Worm (Caenorhabditis elegans) whole organism, early embryonic: ENCODE data around the gene W07A12.4.

Experiments used
- B0310.2 ChIP-seq: sonication (generic microtip); optimal IDR thresholded peaks from 2 replicates; lab custom pipeline; 2016; ENCODE audit warnings: mild to moderate bottlenecking, missing genetic modification characterization, missing compliant biosample characterization
- F13C5.2 ChIP-seq: sonication (generic microtip); optimal IDR thresholded peaks from 2 replicates; lab custom pipeline; 2017; ENCODE audit warnings: mild to moderate bottlenecking, missing genetic modification characterization, inconsistent platforms, missing compliant biosample characterization
- aly-1 ChIP-seq: sonication (generic microtip); optimal IDR thresholded peaks from 2 replicates; lab custom pipeline; 2016; ENCODE audit warnings: missing genetic modification characterization, missing compliant biosample characterization
- ama-1 ChIP-seq: fragments of 150-350 bp; optimal IDR thresholded peaks from 2 replicates; lab custom pipeline; 2014
- ceh-13 ChIP-seq: fragments of 200-800 bp; sonication (Bioruptor generic); optimal IDR thresholded peaks from 2 replicates; lab custom pipeline; 2018; ENCODE audit warnings: mild to moderate bottlenecking, missing genetic modification characterization, missing compliant biosample characterization
- ceh-36 ChIP-seq: sonication (generic microtip); optimal IDR thresholded peaks from 2 replicates; lab custom pipeline; 2016; ENCODE audit warnings: missing genetic modification characterization, inconsistent platforms, missing compliant biosample characterization
- ets-7 ChIP-seq: sonication (generic microtip); optimal IDR thresholded peaks from 2 replicates; lab custom pipeline; 2016; ENCODE audit warnings: missing genotype, missing genetic modification characterization, missing compliant biosample characterization
- flt-1 ChIP-seq: fragments of 200-800 bp; sonication (Bioruptor generic); IDR thresholded peaks from 2 replicates; pipeline ENCODE4 v1.3.6; 2022; ENCODE audit warnings: missing genetic modification characterization, missing compliant biosample characterization
- hmbx-1 ChIP-seq: sonication (generic microtip); optimal IDR thresholded peaks from 2 replicates; lab custom pipeline; 2016; ENCODE audit warnings: mild to moderate bottlenecking, missing genetic modification characterization, missing compliant biosample characterization
- hmg-4 ChIP-seq: fragments of 200-800 bp; sonication (Bioruptor generic); optimal IDR thresholded peaks from 2 replicates; lab custom pipeline; 2018; ENCODE audit warnings: mild to moderate bottlenecking, missing genetic modification characterization, missing compliant biosample characterization
- hnd-1 ChIP-seq: sonication (generic microtip); optimal IDR thresholded peaks from 2 replicates; lab custom pipeline; 2016; ENCODE audit warnings: missing genetic modification characterization, missing compliant biosample characterization
- pes-1 ChIP-seq: fragments of 200-800 bp; sonication (Bioruptor generic); IDR thresholded peaks from 2 replicates; pipeline ENCODE4 v1.3.6; 2022; ENCODE audit warnings: missing genetic modification reagents, missing genetic modification characterization, missing compliant biosample characterization
- scrt-1 ChIP-seq: fragments of 200-800 bp; sonication (Bioruptor generic); IDR thresholded peaks from 2 replicates; pipeline ENCODE4 v1.3.6; 2022; ENCODE audit warnings: missing genetic modification characterization, missing compliant biosample characterization
- sea-1 ChIP-seq: fragments of 200-800 bp; sonication (Bioruptor generic); conservative IDR thresholded peaks from 2 replicates; pipeline ENCODE4 v1.3.6; 2022; ENCODE audit warnings: missing genetic modification characterization, missing compliant biosample characterization
- tbx-11 ChIP-seq: fragments of 200-800 bp; sonication (Bioruptor generic); IDR thresholded peaks from 2 replicates; pipeline ENCODE4 v1.3.6; 2022; ENCODE audit warnings: missing genetic modification characterization, missing compliant biosample characterization
- tbx-37 ChIP-seq: fragments of 200-800 bp; sonication (Bioruptor generic); conservative IDR thresholded peaks from 2 replicates; pipeline ENCODE4 v1.3.6; 2022; ENCODE audit warnings: missing genetic modification reagents, missing genetic modification characterization, missing compliant biosample characterization
- tra-4 ChIP-seq: sonication (generic microtip); optimal IDR thresholded peaks from 2 replicates; lab custom pipeline; 2017; ENCODE audit warnings: missing genetic modification characterization, missing compliant biosample characterization

W07A12.4 gene

DNA sequence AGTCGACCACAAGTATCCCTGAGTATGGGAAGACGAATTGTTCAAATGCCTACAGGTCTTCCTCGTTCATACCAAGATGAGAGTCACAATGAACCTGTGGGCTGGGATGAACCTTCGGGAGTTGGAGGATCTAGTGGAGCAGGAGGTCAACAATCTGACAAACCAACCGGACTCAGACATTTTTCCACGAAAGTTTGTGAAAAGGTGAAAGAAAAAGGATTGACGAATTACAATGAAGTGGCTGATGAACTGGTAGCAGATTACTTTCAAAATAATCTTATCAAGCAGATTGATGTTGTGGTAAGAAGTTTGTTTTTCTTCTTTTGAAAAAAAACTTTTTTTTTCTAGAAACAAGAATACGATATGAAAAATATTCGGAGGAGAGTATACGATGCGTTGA is 24.0 kb downstream of the W07A12.4 start:
- TF ChIP-seq flt-1 (GFP tag; lab: Robert Waterston, UW) (no peak), hmg-4 (no peak), tbx-37 (no peak), ceh-36 (tag; lab: Kevin White, UChicago) (no peak), hnd-1 (tag; lab: Kevin White, UChicago) (no peak), sea-1 (GFP tag; lab: Robert Waterston, UW) (no peak), scrt-1 (GFP tag; lab: Robert Waterston, UW) (no peak), ama-1 (lab: Kevin White, UChicago) (no peak), tbx-11 (no peak), ets-7 (tag; lab: Kevin White, UChicago) (no peak), pes-1 (GFP tag; lab: Robert Waterston, UW) (no peak), hmbx-1 (tag; lab: Kevin White, UChicago) (no peak), B0310.2 (tag; lab: Kevin White, UChicago) (no peak), aly-1 (tag; lab: Kevin White, UChicago) (no peak), ceh-13 (no peak), tra-4 (no peak), F13C5.2 (no peak)

DNA sequence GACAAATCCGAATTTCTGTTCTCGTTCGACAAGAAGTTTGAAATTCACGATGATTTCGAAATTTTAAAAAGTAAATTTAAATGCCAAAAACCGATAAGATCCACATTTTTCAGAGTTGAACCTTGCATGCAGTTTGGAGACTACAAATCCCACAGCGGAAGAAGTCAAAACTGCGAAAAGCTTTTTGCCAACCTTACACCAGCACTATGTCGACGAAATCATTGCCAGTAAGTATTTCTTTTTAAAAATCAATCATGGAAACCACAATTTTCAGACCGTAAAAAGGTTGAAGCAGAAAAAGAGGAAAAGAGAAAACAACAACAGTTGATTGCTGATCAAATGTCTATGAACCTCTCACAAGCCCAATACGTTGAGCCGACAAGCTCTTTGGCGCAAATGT is 24.8 kb downstream of the W07A12.4 start:
- TF ChIP-seq tra-4 (no peak), F13C5.2 (no peak), ets-7 (tag; lab: Kevin White, UChicago) (no peak), ama-1 (lab: Kevin White, UChicago) (no peak), scrt-1 (GFP tag; lab: Robert Waterston, UW) (no peak)

DNA sequence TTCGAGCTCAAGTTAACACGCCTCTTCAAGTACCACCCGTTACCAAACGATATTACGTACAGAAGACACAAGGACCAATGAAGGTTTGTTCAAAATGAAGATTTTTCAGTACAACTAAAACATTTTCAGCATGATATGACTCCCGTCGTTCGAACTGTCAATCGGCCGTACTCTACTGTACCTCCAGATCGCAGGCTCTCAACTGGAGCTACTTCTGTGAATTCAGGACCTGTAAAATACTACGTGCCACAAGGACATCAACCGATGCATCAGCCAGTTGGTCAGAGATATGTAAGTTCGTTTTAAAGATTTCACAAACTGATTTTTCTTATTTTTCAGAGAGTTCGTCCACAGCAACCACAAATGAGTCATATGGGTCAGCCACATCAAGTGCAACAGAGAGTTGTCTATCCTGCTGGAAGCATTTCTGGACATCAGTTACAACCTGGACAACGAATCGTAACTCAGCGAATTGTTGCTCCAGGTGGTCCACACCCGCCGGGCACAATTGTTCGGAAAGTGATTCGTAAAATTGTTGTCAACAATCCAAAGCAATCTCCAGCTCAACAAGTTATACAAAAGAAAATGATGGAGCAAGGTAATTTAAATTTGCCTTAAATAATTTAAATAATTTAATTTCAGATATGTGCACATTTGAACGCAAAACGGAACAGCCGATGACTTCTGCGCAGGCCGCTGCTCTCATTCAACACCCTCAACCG is 25.6 kb downstream of the W07A12.4 start:
- TF ChIP-seq B0310.2 (tag; lab: Kevin White, UChicago) (no peak), sea-1 (GFP tag; lab: Robert Waterston, UW) (no peak), ceh-36 (tag; lab: Kevin White, UChicago) (no peak), hmg-4 (no peak), pes-1 (GFP tag; lab: Robert Waterston, UW) (no peak), tra-4 (no peak)

ce11 chrII:9172849-9173248 is 26.8 kb downstream of the W07A12.4 start, which contains the start of gene T23G7.2:
Gene T23G7.2 (minus strand): TSS chrII:9172949.
- TF ChIP-seq ceh-13 (no peak), pes-1 (GFP tag; lab: Robert Waterston, UW) (no peak), B0310.2 (tag; lab: Kevin White, UChicago) (no peak), tbx-11 (no peak), tbx-37 (no peak), scrt-1 (GFP tag; lab: Robert Waterston, UW) (no peak), hmbx-1 (tag; lab: Kevin White, UChicago) (no peak), aly-1 (tag; lab: Kevin White, UChicago) (no peak)

DNA sequence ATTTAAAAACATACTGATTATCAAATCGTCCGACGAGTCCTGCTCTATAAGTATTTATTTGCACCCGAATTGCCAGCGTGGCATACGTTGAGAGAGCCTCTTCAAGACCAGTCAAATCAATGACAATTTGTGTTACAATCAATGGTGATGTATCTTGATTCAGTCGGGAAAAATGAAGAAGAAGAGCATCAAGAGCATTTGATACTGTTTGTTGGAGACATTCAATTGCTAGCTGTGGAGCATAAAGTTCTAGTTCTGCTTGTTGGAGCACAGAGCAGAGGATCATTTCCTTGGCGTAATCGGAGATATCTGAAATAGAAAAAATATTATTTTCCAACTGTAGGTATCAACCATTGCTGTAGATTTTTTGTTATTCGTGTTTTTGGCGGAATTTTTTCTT is 27.4 kb downstream of the W07A12.4 start:
- no peak for TF ChIP-seq aly-1 (tag; lab: Kevin White, UChicago)
- TF ChIP-seq hmbx-1 (tag; lab: Kevin White, UChicago), result no peak
- TF ChIP-seq hnd-1 (tag; lab: Kevin White, UChicago), result no peak
- no peak for TF ChIP-seq ets-7 (tag; lab: Kevin White, UChicago)
- no peak for TF ChIP-seq scrt-1 (GFP tag; lab: Robert Waterston, UW)
- no peak for TF ChIP-seq sea-1 (GFP tag; lab: Robert Waterston, UW)
- TF ChIP-seq ama-1 (lab: Kevin White, UChicago), result no peak
- TF ChIP-seq tra-4, result no peak
- TF ChIP-seq tbx-37, result no peak

DNA sequence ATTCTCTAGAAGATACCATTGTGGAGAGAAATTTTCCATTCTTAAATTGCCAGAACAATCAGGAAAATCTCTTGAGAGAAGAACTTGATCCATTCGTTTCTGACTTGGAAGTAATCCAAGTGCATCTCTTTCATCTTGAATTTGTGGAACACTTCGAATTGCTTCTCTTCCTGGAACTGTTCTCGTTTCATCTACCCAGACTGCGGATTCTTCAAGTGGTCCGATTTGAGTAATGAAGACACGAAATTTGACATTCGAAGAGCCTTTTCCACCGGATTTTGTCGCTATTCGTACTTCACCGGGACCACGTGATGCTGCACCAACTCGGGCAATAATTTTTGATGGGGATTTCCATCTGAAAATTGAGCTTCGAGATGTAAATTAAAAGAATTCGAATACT is 30.5 kb downstream of the W07A12.4 start:
- TF ChIP-seq sea-1 (GFP tag; lab: Robert Waterston, UW) (no peak), ets-7 (tag; lab: Kevin White, UChicago) (no peak), hmg-4 (no peak), scrt-1 (GFP tag; lab: Robert Waterston, UW) (no peak), ceh-36 (tag; lab: Kevin White, UChicago) (no peak), hnd-1 (tag; lab: Kevin White, UChicago) (no peak), ama-1 (lab: Kevin White, UChicago) (no peak), B0310.2 (tag; lab: Kevin White, UChicago) (no peak), flt-1 (GFP tag; lab: Robert Waterston, UW) (no peak)

ce11 chrII:9177080-9177479 is 31.0 kb downstream of the W07A12.4 start, which contains the start of the genes sec-5 and pir-1:
Gene sec-5 (minus strand): TSS chrII:9177152.
Gene pir-1 (plus strand): TSS chrII:9177300.
- no peak for TF ChIP-seq hmg-4
- peak; percentile 26 for TF ChIP-seq F13C5.2

ce11 chrII:9178811-9179210 is 32.8 kb downstream of the W07A12.4 start:
- TF ChIP-seq tra-4 (no peak), sea-1 (GFP tag; lab: Robert Waterston, UW) (no peak), ets-7 (tag; lab: Kevin White, UChicago) (no peak), hmbx-1 (tag; lab: Kevin White, UChicago) (no peak), aly-1 (tag; lab: Kevin White, UChicago) (no peak), flt-1 (GFP tag; lab: Robert Waterston, UW) (no peak), pes-1 (GFP tag; lab: Robert Waterston, UW) (no peak), hnd-1 (tag; lab: Kevin White, UChicago) (no peak), hmg-4 (no peak), ama-1 (lab: Kevin White, UChicago) (no peak), ceh-13 (no peak), tbx-37 (no peak), ceh-36 (tag; lab: Kevin White, UChicago) (no peak), B0310.2 (tag; lab: Kevin White, UChicago) (no peak), scrt-1 (GFP tag; lab: Robert Waterston, UW) (no peak), tbx-11 (no peak), F13C5.2 (no peak)
